Worm (Caenorhabditis elegans) whole organism, L4 larva: ENCODE results near the gene F54F7.2.

Experiments
- ceh-44 ChIP-seq: fragments of 200-800 bp; sonication (Bioruptor generic); IDR thresholded peaks from 2 replicates; pipeline ENCODE4 v1.3.6; 2022; ENCODE audit warnings: missing genetic modification reagents, missing genetic modification characterization, missing compliant biosample characterization
- unc-39 ChIP-seq: sonication (generic microtip); optimal IDR thresholded peaks from 2 replicates; lab custom pipeline; 2017; ENCODE audit warnings: missing biosample characterization, missing genetic modification characterization
- vab-7 ChIP-seq: fragments of 200-800 bp; sonication (Bioruptor generic); IDR thresholded peaks from 2 replicates; pipeline ENCODE4 v1.3.6; 2022; ENCODE audit warnings: missing genetic modification reagents, missing genetic modification characterization, missing compliant biosample characterization

ce11 chrX:11837378-11837777, 6.1 kb upstream of the F54F7.2 start, which contains the start of gene taf-7.1:
- no peak for TF ChIP-seq ceh-44 (GFP tag; lab: Robert Waterston, UW)
- no peak for TF ChIP-seq vab-7 (GFP tag; lab: Robert Waterston, UW)
- TF ChIP-seq unc-39 = no peak
